Fruit fly (Drosophila melanogaster) S2 (cell line): ENCODE results near the gene Pdf.

Experiments
- CG8478 ChIP-seq: fragments of >200 bp; optimal IDR thresholded peaks from 2 replicates; lab custom pipeline; 2018
- CTCF ChIP-seq, 2 experiments: fragments of >200 bp; optimal IDR thresholded peaks; 2 replicates each; lab custom pipeline; 2018

dm6 chr3R:26428220-26428619, 27.7 kb downstream of the Pdf start:
- TF ChIP-seq CG8478 (lab: Kevin White, UChicago) = no peak
- TF ChIP-seq CTCF (optimal IDR thresholded peaks at IDR 0.05; lab: Kevin White, UChicago) = no peak
